Worm (Caenorhabditis elegans) whole organism, mixed stage, embryonic: Measurements from ENCODE around the gene Y73B6A.3.

Experiments used
- M03D4.4 ChIP-seq: sonication (generic microtip); optimal IDR thresholded peaks from 2 replicates; lab custom pipeline; 2017; ENCODE audit warnings: mild to moderate bottlenecking, missing genetic modification characterization, missing compliant biosample characterization
- blmp-1 ChIP-seq: fragments of 150-350 bp; optimal IDR thresholded peaks from 2 replicates; lab custom pipeline; 2014; ENCODE audit warnings: missing biosample characterization, missing genetic modification characterization
- ceh-39 ChIP-seq: fragments of 150-350 bp; optimal IDR thresholded peaks from 2 replicates; lab custom pipeline; 2014; ENCODE audit warnings: missing biosample characterization, missing genetic modification characterization
- ceh-43 ChIP-seq: fragments of 200-800 bp; sonication (Bioruptor generic); optimal IDR thresholded peaks from 2 replicates; lab custom pipeline; 2018; ENCODE audit warnings: mild to moderate bottlenecking, missing genetic modification characterization, moderate library complexity, missing compliant biosample characterization
- ces-1 ChIP-seq: fragments of 150-350 bp; optimal IDR thresholded peaks from 2 replicates; lab custom pipeline; 2014; ENCODE audit warnings: missing biosample characterization, missing genetic modification reagents, missing genetic modification characterization
- cnd-1 ChIP-seq: fragments of 200-800 bp; sonication (Bioruptor generic); optimal IDR thresholded peaks from 2 replicates; lab custom pipeline; 2018; ENCODE audit warnings: mild to moderate bottlenecking, missing genetic modification characterization, missing compliant biosample characterization
- drap-1 ChIP-seq: fragments of 200-800 bp; sonication (Bioruptor generic); optimal IDR thresholded peaks from 3 replicates; lab custom pipeline; 2018; ENCODE audit warnings: mild to moderate bottlenecking, missing genetic modification characterization, missing compliant biosample characterization
- elt-1 ChIP-seq: sonication (generic microtip); optimal IDR thresholded peaks from 2 replicates; lab custom pipeline; 2017; ENCODE audit warnings: missing genetic modification characterization, mild to moderate bottlenecking, missing compliant biosample characterization, antibody characterized with exemption, moderate library complexity, borderline replicate concordance; ENCODE audit not compliant: insufficient read depth
- elt-3 ChIP-seq: fragments of 150-350 bp; optimal IDR thresholded peaks from 2 replicates; lab custom pipeline; 2014; ENCODE audit warnings: missing biosample characterization, missing genetic modification characterization
- flh-1 ChIP-seq: fragments of 200-800 bp; sonication (Bioruptor generic); optimal IDR thresholded peaks from 2 replicates; lab custom pipeline; 2018; ENCODE audit warnings: mild to moderate bottlenecking, missing genetic modification characterization, moderate library complexity, missing compliant biosample characterization
- hlh-1 ChIP-seq: fragments of 150-350 bp; optimal IDR thresholded peaks from 2 replicates; lab custom pipeline; 2014; ENCODE audit warnings: missing biosample characterization, missing genetic modification reagents, missing genetic modification characterization
- lsy-2 ChIP-seq: fragments of 150-350 bp; optimal IDR thresholded peaks from 2 replicates; lab custom pipeline; 2014; ENCODE audit warnings: missing biosample characterization, missing genetic modification characterization
- mab-5 ChIP-seq: fragments of 150-350 bp; optimal IDR thresholded peaks from 2 replicates; lab custom pipeline; 2014; ENCODE audit warnings: missing biosample characterization, missing genetic modification characterization
- mep-1 ChIP-seq: fragments of 150-350 bp; optimal IDR thresholded peaks from 2 replicates; lab custom pipeline; 2017; ENCODE audit warnings: missing biosample characterization, missing genetic modification reagents, missing genetic modification characterization, inconsistent platforms
- nhr-12 ChIP-seq: fragments of 150-350 bp; optimal IDR thresholded peaks from 2 replicates; lab custom pipeline; 2014; ENCODE audit warnings: missing biosample characterization, missing genetic modification characterization
- nhr-2 ChIP-seq: fragments of 150-350 bp; optimal IDR thresholded peaks from 2 replicates; lab custom pipeline; 2014; ENCODE audit warnings: missing biosample characterization, missing genetic modification characterization
- nhr-237 ChIP-seq: fragments of 150-350 bp; optimal IDR thresholded peaks from 2 replicates; lab custom pipeline; 2014; ENCODE audit warnings: missing biosample characterization, missing genetic modification characterization
- nhr-28 ChIP-seq: fragments of 150-350 bp; optimal IDR thresholded peaks from 2 replicates; lab custom pipeline; 2014; ENCODE audit warnings: missing biosample characterization, missing genetic modification characterization
- pha-4 ChIP-seq: fragments of 150-350 bp; optimal IDR thresholded peaks from 2 replicates; lab custom pipeline; 2018; ENCODE audit warnings: missing biosample characterization, missing genetic modification reagents, missing genetic modification characterization
- snpc-4 ChIP-seq: fragments of 150-350 bp; optimal IDR thresholded peaks from 2 replicates; lab custom pipeline; 2014; ENCODE audit warnings: missing biosample characterization, missing genetic modification characterization
- unc-120 ChIP-seq: sonication (generic microtip); optimal IDR thresholded peaks from 2 replicates; lab custom pipeline; 2017; ENCODE audit warnings: missing genetic modification characterization, missing compliant biosample characterization; ENCODE audit not compliant: poor library complexity, severe bottlenecking
- unc-62 ChIP-seq: fragments of 150-350 bp; optimal IDR thresholded peaks from 2 replicates; lab custom pipeline; 2014; ENCODE audit warnings: missing biosample characterization, missing genetic modification reagents, missing genetic modification characterization
- zip-8 ChIP-seq: fragments of 150-350 bp; optimal IDR thresholded peaks from 2 replicates; lab custom pipeline; 2014; ENCODE audit warnings: missing biosample characterization, missing genetic modification characterization
- ztf-11 ChIP-seq: fragments of 150-350 bp; optimal IDR thresholded peaks from 2 replicates; lab custom pipeline; 2014; ENCODE audit warnings: missing biosample characterization, missing genetic modification characterization

Y73B6A.3 gene

DNA sequence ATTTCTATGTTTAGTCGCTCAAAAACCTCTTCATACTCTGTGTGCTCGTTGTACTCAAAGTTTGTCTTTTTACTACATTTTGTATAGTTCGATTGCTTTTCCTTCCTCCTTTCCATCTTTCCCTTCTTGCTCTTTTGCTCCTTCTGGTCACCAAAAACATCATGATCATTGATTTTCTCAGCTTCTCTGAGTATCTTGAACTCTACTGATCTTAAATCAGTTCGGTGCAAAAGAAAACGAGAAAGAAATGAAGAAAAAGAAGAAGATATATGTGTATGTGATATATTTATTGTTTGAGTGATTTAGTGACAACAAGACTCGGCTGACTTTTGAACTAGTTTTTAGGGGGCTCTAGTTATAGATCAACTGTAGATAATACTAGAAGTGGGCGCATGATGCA is 10.0 kb upstream of the Y73B6A.3 start:
- TF ChIP-seq ztf-11 (tag; lab: Kevin White, UChicago) = no peak
- no peak for TF ChIP-seq elt-1 (tag; lab: Kevin White, UChicago)
- TF ChIP-seq flh-1 (GFP tag; lab: Kevin White, UChicago) = no peak
- TF ChIP-seq elt-3 (tag; lab: Kevin White, UChicago) = no peak
- no peak for TF ChIP-seq M03D4.4 (tag; lab: Kevin White, UChicago)
- TF ChIP-seq unc-62 (GFP tag; lab: Kevin White, UChicago) = peak; percentile 26
- TF ChIP-seq pha-4 (tag; lab: Kevin White, UChicago) = no peak

DNA sequence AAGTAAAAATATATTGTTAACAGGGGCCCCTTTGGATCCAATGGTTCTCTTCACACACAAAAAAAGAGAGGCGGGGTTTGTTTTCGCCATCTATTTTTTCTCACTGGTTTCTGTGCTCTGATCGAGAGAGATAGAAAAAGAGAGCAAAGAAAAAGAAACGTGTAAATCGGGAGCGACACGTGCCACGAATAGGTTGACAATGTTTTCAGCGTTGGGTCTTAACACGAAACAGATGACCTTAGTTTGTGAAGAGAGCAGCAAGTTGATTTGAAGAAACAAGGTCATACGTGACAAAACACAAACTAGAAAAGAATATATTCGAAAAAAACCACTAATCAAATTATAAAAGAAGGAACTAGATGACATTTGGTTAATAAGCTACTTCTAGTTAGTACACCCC is 8.4 kb upstream of the Y73B6A.3 start, which contains the start of gene lin-45:
lin-45 (minus strand) TSS at position 82 of the 400 bp plus-strand sequence.
- no peak for TF ChIP-seq lsy-2 (tag; lab: Kevin White, UChicago)
- TF ChIP-seq hlh-1 (tag; lab: Kevin White, UChicago) = no peak
- TF ChIP-seq cnd-1 (tag; lab: Kevin White, UChicago) = no peak
- TF ChIP-seq, all 35 proteins: peak for 0

DNA sequence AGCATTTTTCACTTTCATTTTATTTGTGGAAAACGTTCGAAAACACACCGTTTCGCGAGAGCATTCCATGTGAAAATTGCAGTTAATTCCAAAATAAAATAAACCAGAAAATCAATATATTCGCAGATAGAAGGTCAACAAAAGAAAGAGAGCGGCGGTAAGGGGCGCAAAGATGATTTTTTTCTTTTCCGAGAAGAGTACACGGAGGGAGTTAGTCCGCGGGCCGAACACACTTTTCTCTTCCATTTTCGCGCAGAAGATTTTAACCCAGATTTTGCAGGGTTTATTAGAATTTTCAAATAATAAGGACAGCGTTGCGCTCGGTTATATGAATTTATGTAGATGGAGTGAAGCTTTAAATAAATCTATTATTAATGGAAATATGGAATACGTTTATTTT is 7.6 kb upstream of the Y73B6A.3 start:
- TF ChIP-seq mep-1 (tag; lab: Kevin White, UChicago) = peak; percentile 5
- no peak for TF ChIP-seq blmp-1 (tag; lab: Kevin White, UChicago)
- TF ChIP-seq unc-120 = peak; percentile 14

DNA sequence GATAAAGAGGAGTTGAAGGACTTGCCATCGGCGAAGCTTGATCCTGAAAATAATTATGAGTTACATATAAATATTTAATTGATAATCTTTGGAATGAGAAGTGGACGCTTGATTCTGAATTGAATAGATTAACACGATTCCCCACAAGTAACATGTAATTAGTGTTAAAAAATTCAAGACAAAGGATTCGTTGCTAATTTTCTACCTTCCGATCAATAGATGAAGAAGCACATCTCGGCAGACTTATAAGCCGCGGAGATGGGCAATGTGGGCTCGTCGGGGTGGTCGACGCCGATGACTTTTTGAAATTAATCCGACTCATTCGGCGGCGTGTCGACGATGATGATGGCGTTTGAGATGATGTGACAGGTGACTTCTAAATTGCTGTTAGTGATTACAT is 7.0 kb upstream of the Y73B6A.3 start:
- TF ChIP-seq flh-1 (GFP tag; lab: Kevin White, UChicago) = no peak
- no peak for TF ChIP-seq drap-1 (GFP tag; lab: Kevin White, UChicago)
- no peak for TF ChIP-seq blmp-1 (tag; lab: Kevin White, UChicago)
- no peak for TF ChIP-seq zip-8 (tag; lab: Kevin White, UChicago)
- no peak for TF ChIP-seq mab-5 (tag; lab: Kevin White, UChicago)
- TF ChIP-seq pha-4 (tag; lab: Kevin White, UChicago) = no peak
- TF ChIP-seq nhr-2 (tag; lab: Kevin White, UChicago) = no peak
- TF ChIP-seq unc-62 (GFP tag; lab: Kevin White, UChicago) = no peak
- no peak for TF ChIP-seq ceh-39 (tag; lab: Kevin White, UChicago)
- no peak for TF ChIP-seq ces-1 (GFP tag; lab: Kevin White, UChicago)
- TF ChIP-seq nhr-237 = no peak
- no peak for TF ChIP-seq nhr-28 (tag; lab: Kevin White, UChicago)
- TF ChIP-seq snpc-4 = no peak
- TF ChIP-seq nhr-12 (tag; lab: Kevin White, UChicago) = no peak

ce11 chrIV:6742159-6742558 is 2.1 kb upstream of the Y73B6A.3 start, which contains the start of gene smg-7:
TSS of gene smg-7 (minus strand) at chrIV:6742443.
- no peak for TF ChIP-seq snpc-4
- TF ChIP-seq ceh-43 = no peak
- TF ChIP-seq nhr-28 (tag; lab: Kevin White, UChicago) = no peak
- TF ChIP-seq nhr-12 (tag; lab: Kevin White, UChicago) = no peak
